Worm (Caenorhabditis elegans) whole organism, L3 larva: ENCODE measurements around the gene str-43.

Source experiments
- ceh-28 ChIP-seq: fragments of 150-350 bp; optimal IDR thresholded peaks from 2 replicates; lab custom pipeline; 2014; ENCODE audit warnings: missing biosample characterization, missing genetic modification reagents, missing genetic modification characterization
- ceh-82 ChIP-seq: fragments of 150-350 bp; optimal IDR thresholded peaks from 2 replicates; lab custom pipeline; 2014; ENCODE audit warnings: missing biosample characterization, missing genetic modification characterization
- daf-12 ChIP-seq: fragments of 150-350 bp; optimal IDR thresholded peaks from 2 replicates; lab custom pipeline; 2014; ENCODE audit warnings: missing biosample characterization, missing genetic modification reagents, missing genetic modification characterization
- nhr-23 ChIP-seq: fragments of 150-350 bp; optimal IDR thresholded peaks from 2 replicates; lab custom pipeline; 2014; ENCODE audit warnings: missing biosample characterization, missing genetic modification reagents, missing genetic modification characterization
- ztf-11 ChIP-seq: fragments of 150-350 bp; optimal IDR thresholded peaks from 2 replicates; lab custom pipeline; 2014; ENCODE audit warnings: missing biosample characterization, missing genetic modification characterization

DNA sequence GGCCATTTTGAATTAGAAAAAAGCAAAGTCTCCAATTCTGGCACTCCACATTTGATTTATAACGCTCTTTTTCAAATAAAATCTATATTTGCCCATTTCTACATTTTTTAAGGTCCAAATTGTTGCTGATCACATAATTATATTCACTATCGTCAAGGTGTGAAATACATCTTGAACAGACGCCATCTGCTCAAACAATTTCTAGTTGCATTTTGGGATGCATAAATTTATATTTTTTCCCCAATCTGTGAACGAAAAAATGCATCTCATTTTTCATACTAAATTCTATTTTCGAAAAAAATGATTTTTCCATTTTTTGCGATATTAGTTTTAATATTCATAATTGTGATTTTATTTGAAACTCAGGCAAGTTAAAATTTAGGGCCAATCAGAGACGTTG, 41.3 kb upstream of the str-43 start, which contains the start of gene T26E4.7:
- TF ChIP-seq ztf-11 (tag; lab: Kevin White, UChicago) (no peak), ceh-28 (tag; lab: Kevin White, UChicago) (no peak), daf-12 (tag; lab: Kevin White, UChicago) (no peak), nhr-23 (no peak), ceh-82 (tag; lab: Kevin White, UChicago) (no peak)
